Fruit fly (Drosophila melanogaster): ENCODE data around the gene CG14024.

The CG14024 gene

DNA sequence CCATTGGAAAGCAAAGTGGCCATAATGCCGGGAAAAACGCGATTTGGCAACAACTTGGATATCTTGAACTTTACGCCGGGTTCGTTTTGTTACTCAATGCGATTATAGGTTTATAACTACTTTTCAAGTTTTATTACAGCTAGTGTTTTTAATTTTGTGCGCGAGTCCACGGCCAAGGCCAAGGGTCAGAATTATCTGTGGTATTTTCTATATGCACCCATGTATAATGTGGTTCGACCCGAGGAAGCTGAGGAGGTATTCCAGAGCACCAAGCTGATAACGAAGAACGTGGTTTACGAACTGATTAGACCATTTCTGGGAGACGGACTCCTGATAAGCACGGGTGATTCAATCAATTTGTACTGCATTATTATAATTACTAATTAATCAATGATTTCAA, 50.5 kb downstream of the CG14024 start:
- no peak for TF ChIP-seq Hr96 (GFP tag; optimal IDR thresholded peaks at IDR 0.05)
- no peak for TF ChIP-seq Mnt (GFP tag; optimal IDR thresholded peaks at IDR 0.05)
- TF ChIP-seq CG5204 (GFP tag; optimal IDR thresholded peaks at IDR 0.05) = no peak
- TF ChIP-seq cnc (optimal IDR thresholded peaks at IDR 0.05) = no peak
- no peak for TF ChIP-seq CG1620 (GFP tag; optimal IDR thresholded peaks at IDR 0.05)
- TF ChIP-seq CG11617 (GFP tag; optimal IDR thresholded peaks at IDR 0.05) = no peak
- TF ChIP-seq bab1 (GFP tag; optimal IDR thresholded peaks at IDR 0.05) = no peak
- no peak for TF ChIP-seq cic (GFP tag; optimal IDR thresholded peaks at IDR 0.05)
- no peak for TF ChIP-seq toe (GFP tag; optimal IDR thresholded peaks at IDR 0.05)
- no peak for TF ChIP-seq CG7101 (tag; optimal IDR thresholded peaks at IDR 0.05)

DNA sequence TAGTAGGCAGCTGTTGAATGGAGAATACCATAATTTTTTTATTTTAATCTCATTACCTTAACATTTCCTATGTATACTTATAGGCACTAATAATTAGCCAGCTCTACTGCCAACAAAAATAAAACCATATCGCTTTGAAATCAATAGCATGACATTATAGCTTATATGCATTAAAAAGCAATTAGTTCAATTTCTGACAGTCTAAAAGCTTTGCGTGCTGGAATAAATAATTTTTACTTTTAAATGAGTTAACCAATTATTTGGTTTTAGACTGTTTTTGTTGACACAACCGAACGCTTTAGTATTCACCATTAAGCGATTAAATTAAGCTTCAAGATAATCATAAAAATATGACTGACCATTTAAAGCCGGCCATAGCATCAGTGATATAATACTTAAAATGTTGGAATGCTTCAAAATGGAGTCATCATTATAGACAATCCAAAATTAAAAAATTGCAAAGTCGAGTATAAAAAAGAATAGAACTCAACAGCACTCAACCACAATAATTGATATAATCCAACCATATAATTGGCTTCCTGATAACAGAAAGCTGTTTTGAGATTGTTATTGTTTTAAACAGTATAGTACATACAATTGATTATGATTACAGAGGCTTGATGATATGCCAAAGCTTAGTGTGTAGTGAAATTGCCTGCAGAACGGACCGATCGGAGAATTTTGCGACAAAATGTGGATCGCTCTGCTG, 51.2 kb downstream of the CG14024 start, which contains the start of gene Cyp4ac1:
Gene Cyp4ac1, plus strand, starts transcription at position 659 of the 709 bp plus-strand sequence.
- no peak for TF ChIP-seq CG33017 (tag; optimal IDR thresholded peaks at IDR 0.05)
